Worm (Caenorhabditis elegans) whole organism, L3 larva: Measurements from ENCODE around the gene F57G8.7.

Experiments used
- ZK546.5 ChIP-seq: sonication (generic microtip); optimal IDR thresholded peaks from 2 replicates; lab custom pipeline; 2017; ENCODE audit warnings: missing biosample characterization, missing genetic modification characterization
- ceh-82 ChIP-seq: fragments of 150-350 bp; optimal IDR thresholded peaks from 2 replicates; lab custom pipeline; 2014; ENCODE audit warnings: missing biosample characterization, missing genetic modification characterization
- ceh-9 ChIP-seq: sonication (generic microtip); optimal IDR thresholded peaks from 2 replicates; lab custom pipeline; 2018; ENCODE audit warnings: missing biosample characterization, missing genetic modification characterization
- fkh-10 ChIP-seq: sonication (generic microtip); optimal IDR thresholded peaks from 2 replicates; lab custom pipeline; 2017; ENCODE audit warnings: missing biosample characterization, missing genetic modification reagents, missing genetic modification characterization
- fos-1 ChIP-seq: fragments of 150-350 bp; optimal IDR thresholded peaks from 2 replicates; lab custom pipeline; 2014; ENCODE audit warnings: missing biosample characterization, missing genetic modification characterization
- nhr-12 ChIP-seq: fragments of 150-350 bp; optimal IDR thresholded peaks from 2 replicates; lab custom pipeline; 2014; ENCODE audit warnings: missing biosample characterization, missing genetic modification characterization
- nhr-28 ChIP-seq: fragments of 150-350 bp; optimal IDR thresholded peaks from 2 replicates; lab custom pipeline; 2014; ENCODE audit warnings: missing biosample characterization, missing genetic modification characterization
- zag-1 ChIP-seq: fragments of 150-350 bp; optimal IDR thresholded peaks from 2 replicates; lab custom pipeline; 2014; ENCODE audit warnings: missing biosample characterization, missing genetic modification characterization

ce11 chrV:16376430-16376948, 47.5 kb downstream of the F57G8.7 start:
- TF ChIP-seq nhr-12 (tag; lab: Kevin White, UChicago) (no peak), ZK546.5 (tag; lab: Kevin White, UChicago) (no peak), fos-1 (no peak), ceh-9 (tag; lab: Kevin White, UChicago) (no peak), nhr-28 (no peak), fkh-10 (GFP tag; lab: Kevin White, UChicago) (no peak), zag-1 (tag; lab: Kevin White, UChicago) (no peak), ceh-82 (tag; lab: Kevin White, UChicago) (no peak)
